Worm (Caenorhabditis elegans) whole organism, early embryonic: Measurements from ENCODE around the gene cyy-1.

Experiments
- B0310.2 ChIP-seq: sonication (generic microtip); optimal IDR thresholded peaks from 2 replicates; lab custom pipeline; 2016; ENCODE audit warnings: mild to moderate bottlenecking, missing genetic modification characterization, missing compliant biosample characterization
- F13C5.2 ChIP-seq: sonication (generic microtip); optimal IDR thresholded peaks from 2 replicates; lab custom pipeline; 2017; ENCODE audit warnings: mild to moderate bottlenecking, missing genetic modification characterization, inconsistent platforms, missing compliant biosample characterization
- ama-1 ChIP-seq: fragments of 150-350 bp; optimal IDR thresholded peaks from 2 replicates; lab custom pipeline; 2014
- ceh-13 ChIP-seq: fragments of 200-800 bp; sonication (Bioruptor generic); optimal IDR thresholded peaks from 2 replicates; lab custom pipeline; 2018; ENCODE audit warnings: mild to moderate bottlenecking, missing genetic modification characterization, missing compliant biosample characterization
- ceh-36 ChIP-seq: sonication (generic microtip); optimal IDR thresholded peaks from 2 replicates; lab custom pipeline; 2016; ENCODE audit warnings: missing genetic modification characterization, inconsistent platforms, missing compliant biosample characterization
- ets-7 ChIP-seq: sonication (generic microtip); optimal IDR thresholded peaks from 2 replicates; lab custom pipeline; 2016; ENCODE audit warnings: missing genotype, missing genetic modification characterization, missing compliant biosample characterization
- flt-1 ChIP-seq: fragments of 200-800 bp; sonication (Bioruptor generic); IDR thresholded peaks from 2 replicates; pipeline ENCODE4 v1.3.6; 2022; ENCODE audit warnings: missing genetic modification characterization, missing compliant biosample characterization
- hmbx-1 ChIP-seq: sonication (generic microtip); optimal IDR thresholded peaks from 2 replicates; lab custom pipeline; 2016; ENCODE audit warnings: mild to moderate bottlenecking, missing genetic modification characterization, missing compliant biosample characterization
- hmg-4 ChIP-seq: fragments of 200-800 bp; sonication (Bioruptor generic); optimal IDR thresholded peaks from 2 replicates; lab custom pipeline; 2018; ENCODE audit warnings: mild to moderate bottlenecking, missing genetic modification characterization, missing compliant biosample characterization
- hnd-1 ChIP-seq: sonication (generic microtip); optimal IDR thresholded peaks from 2 replicates; lab custom pipeline; 2016; ENCODE audit warnings: missing genetic modification characterization, missing compliant biosample characterization
- sea-1 ChIP-seq: fragments of 200-800 bp; sonication (Bioruptor generic); conservative IDR thresholded peaks from 2 replicates; pipeline ENCODE4 v1.3.6; 2022; ENCODE audit warnings: missing genetic modification characterization, missing compliant biosample characterization
- tbx-11 ChIP-seq: fragments of 200-800 bp; sonication (Bioruptor generic); IDR thresholded peaks from 2 replicates; pipeline ENCODE4 v1.3.6; 2022; ENCODE audit warnings: missing genetic modification characterization, missing compliant biosample characterization

ce11 chrIII:8446534-8446933 is 40.9 kb downstream of the cyy-1 start, which contains the start of gene hsp-110:
- peak; percentile 13 for TF ChIP-seq ama-1 (lab: Kevin White, UChicago)
- TF ChIP-seq hmbx-1 (tag; lab: Kevin White, UChicago): no peak
- TF ChIP-seq hmg-4 (GFP tag; lab: Kevin White, UChicago): no peak
- no peak for TF ChIP-seq ceh-36 (tag; lab: Kevin White, UChicago)
- no peak for TF ChIP-seq tbx-11 (GFP tag; lab: Robert Waterston, UW)
- TF ChIP-seq ceh-13: no peak
- TF ChIP-seq flt-1: no peak
- no peak for TF ChIP-seq ets-7 (tag; lab: Kevin White, UChicago)
- TF ChIP-seq F13C5.2 (tag; lab: Kevin White, UChicago): no peak
- no peak for TF ChIP-seq sea-1 (GFP tag; lab: Robert Waterston, UW)
- no peak for TF ChIP-seq hnd-1
- TF ChIP-seq B0310.2 (tag; lab: Kevin White, UChicago): no peak
